Fruit fly (Drosophila melanogaster): ENCODE results near the gene CG2082.

dm6 chr3R:5778731-5779593 lies 1.9 kb downstream of the CG2082 start, which contains the start of gene jagn:
- peak; percentile 63 to 77 for TF ChIP-seq CTCF (optimal IDR thresholded peaks at IDR 0.05)
- no peak for TF ChIP-seq CG8478 (optimal IDR thresholded peaks at IDR 0.05)
